Fruit fly (Drosophila melanogaster) whole organism, embryonic: ENCODE measurements around the gene CG11771.

ENCODE experiments used
- CG10959 ChIP-seq: fragments of 200-800 bp; sonication (Bioruptor generic); IDR thresholded peaks from 2 replicates; pipeline ENCODE4 v1.3.6; 2022; ENCODE audit warnings: missing biosample characterization, missing genetic modification characterization
- CG12391 ChIP-seq: fragments of 200-800 bp; sonication (Bioruptor generic); optimal IDR thresholded peaks from 3 replicates; lab custom pipeline; 2018; ENCODE audit warnings: missing biosample characterization, mild to moderate bottlenecking, missing genetic modification characterization, moderate library complexity
- CG5953 ChIP-seq: fragments of 200-800 bp; sonication (Bioruptor generic); IDR thresholded peaks from 2 replicates; pipeline ENCODE4 v1.3.6; 2022; ENCODE audit warnings: missing biosample characterization, missing genetic modification characterization
- CG6272 ChIP-seq: fragments of 200-800 bp; sonication (Bioruptor generic); IDR thresholded peaks from 2 replicates; pipeline ENCODE4 v1.3.6; 2022; ENCODE audit warnings: missing biosample characterization, missing genetic modification characterization
- CG7786 ChIP-seq: fragments of 200-800 bp; sonication (Bioruptor generic); optimal IDR thresholded peaks from 2 replicates; lab custom pipeline; 2016; ENCODE audit warnings: missing biosample characterization, missing genetic modification characterization
- CG8765 ChIP-seq: fragments of 200-800 bp; sonication (Bioruptor generic); IDR thresholded peaks from 2 replicates; pipeline ENCODE4 v1.3.6; 2022; ENCODE audit warnings: missing biosample characterization, missing genetic modification characterization
- Six4 ChIP-seq: fragments of 200-800 bp; sonication (Bioruptor generic); optimal IDR thresholded peaks from 2 replicates; lab custom pipeline; 2016; ENCODE audit warnings: missing biosample characterization, missing genetic modification characterization
- Vsx1 ChIP-seq: fragments of 200-800 bp; sonication (Bioruptor generic); optimal IDR thresholded peaks from 2 replicates; lab custom pipeline; 2017; ENCODE audit warnings: missing biosample characterization, mild to moderate bottlenecking, missing genetic modification characterization, missing genetic modification reagents
- ci ChIP-seq: fragments of 200-800 bp; sonication (Bioruptor generic); IDR thresholded peaks from 3 replicates; pipeline ENCODE4 v1.3.6; 2022; ENCODE audit warnings: missing biosample characterization, missing genetic modification characterization
- lab ChIP-seq: fragments of 200-800 bp; sonication (Bioruptor generic); optimal IDR thresholded peaks from 3 replicates; lab custom pipeline; 2017; ENCODE audit warnings: missing biosample characterization, missing genetic modification characterization, mild to moderate bottlenecking, moderate library complexity, missing genetic modification reagents
- pb ChIP-seq: fragments of 200-800 bp; sonication (Bioruptor generic); optimal IDR thresholded peaks from 3 replicates; lab custom pipeline; 2016; ENCODE audit warnings: missing biosample characterization, missing genetic modification characterization
- sens-2 ChIP-seq: fragments of 200-800 bp; sonication (Bioruptor generic); IDR thresholded peaks from 2 replicates; pipeline ENCODE4 v1.3.6; 2022; ENCODE audit warnings: missing biosample characterization, missing genetic modification characterization

dm6 chr3R:24931856-24932255 lies at the start of gene CG11771:
- TF ChIP-seq CG7786 (GFP tag; lab: Kevin White, UChicago) (no peak), ci (GFP tag; lab: Robert Waterston, UW) (no peak; the same call in 2 of the 3 replicates), CG6272 (no peak), Six4 (GFP tag; lab: Kevin White, UChicago) (no peak), CG12391 (tag; lab: Kevin White, UChicago) (no peak), Vsx1 (GFP tag; lab: Kevin White, UChicago) (no peak), pb (GFP tag; lab: Kevin White, UChicago) (no peak), lab (GFP tag; lab: Kevin White, UChicago) (no peak), CG5953 (no peak), CG8765 (no peak), CG10959 (GFP tag; lab: Robert Waterston, UW) (no peak), sens-2 (no peak)
